Worm (Caenorhabditis elegans) whole organism, L4 larva: ENCODE results near the gene mes-2.

ENCODE experiments used
- D1046.2 ChIP-seq: fragments of 200-800 bp; sonication (Bioruptor generic); IDR thresholded peaks from 2 replicates; pipeline ENCODE4 v1.3.6; 2022; ENCODE audit warnings: missing genetic modification characterization, missing compliant biosample characterization
- F10B5.3 ChIP-seq: sonication (generic microtip); optimal IDR thresholded peaks from 2 replicates; lab custom pipeline; 2016; ENCODE audit warnings: mild to moderate bottlenecking, missing genetic modification characterization, missing compliant biosample characterization
- F37D6.2 ChIP-seq: sonication (generic microtip); optimal IDR thresholded peaks from 2 replicates; lab custom pipeline; 2016; ENCODE audit warnings: mild to moderate bottlenecking, missing genetic modification characterization, missing compliant biosample characterization
- T20F7.1 ChIP-seq: fragments of 200-800 bp; sonication (Bioruptor generic); optimal IDR thresholded peaks from 2 replicates; lab custom pipeline; 2018; ENCODE audit warnings: mild to moderate bottlenecking, missing genetic modification characterization, missing compliant biosample characterization
- Y105C5A.15 ChIP-seq: fragments of 200-800 bp; sonication (Bioruptor generic); IDR thresholded peaks from 2 replicates; pipeline ENCODE4 v1.3.6; 2022; ENCODE audit warnings: missing genetic modification characterization, missing compliant biosample characterization
- Y5F2A.4 ChIP-seq: fragments of 200-800 bp; sonication (Bioruptor generic); optimal IDR thresholded peaks from 2 replicates; lab custom pipeline; 2018; ENCODE audit warnings: mild to moderate bottlenecking, missing genetic modification characterization, missing compliant biosample characterization
- aha-1 ChIP-seq: fragments of 150-350 bp; peaks from one replicate; lab custom pipeline; 2014; ENCODE audit warnings: missing biosample characterization, missing genetic modification characterization
- aly-2 ChIP-seq: sonication (generic microtip); optimal IDR thresholded peaks from 2 replicates; lab custom pipeline; 2018; ENCODE audit warnings: missing biosample characterization, missing genetic modification characterization
- ceh-20 ChIP-seq: fragments of 200-800 bp; sonication (Bioruptor generic); IDR thresholded peaks from 2 replicates; pipeline ENCODE4 v1.3.6; 2022; ENCODE audit warnings: missing genetic modification reagents, missing genetic modification characterization, missing compliant biosample characterization
- ceh-44 ChIP-seq: fragments of 200-800 bp; sonication (Bioruptor generic); IDR thresholded peaks from 2 replicates; pipeline ENCODE4 v1.3.6; 2022; ENCODE audit warnings: missing genetic modification reagents, missing genetic modification characterization, missing compliant biosample characterization
- ceh-62 ChIP-seq: sonication (generic microtip); optimal IDR thresholded peaks from 2 replicates; lab custom pipeline; 2017; ENCODE audit warnings: missing biosample characterization, missing genetic modification characterization
- ces-1 ChIP-seq: fragments of 150-350 bp; sonication (generic microtip); optimal IDR thresholded peaks from 4 replicates; lab custom pipeline; 2014; ENCODE audit warnings: missing biosample characterization, missing genetic modification reagents, missing genetic modification characterization
- ctbp-1 ChIP-seq: fragments of 200-800 bp; sonication (Bioruptor generic); IDR thresholded peaks from 2 replicates; pipeline ENCODE4 v1.3.6; 2022; ENCODE audit warnings: missing genetic modification reagents, missing genetic modification characterization, missing compliant biosample characterization
- daf-8 ChIP-seq: fragments of 200-800 bp; sonication (Bioruptor generic); IDR thresholded peaks from 2 replicates; pipeline ENCODE4 v1.3.6; 2022; ENCODE audit warnings: missing genetic modification characterization, missing compliant biosample characterization
- dmd-6 ChIP-seq: fragments of 200-800 bp; sonication (Bioruptor generic); IDR thresholded peaks from 2 replicates; pipeline ENCODE4 v1.3.6; 2022; ENCODE audit warnings: missing genetic modification reagents, missing genetic modification characterization, missing compliant biosample characterization
- duxl-1 ChIP-seq: sonication (generic microtip); optimal IDR thresholded peaks from 2 replicates; lab custom pipeline; 2016; ENCODE audit warnings: mild to moderate bottlenecking, missing genetic modification characterization, moderate library complexity, missing compliant biosample characterization; ENCODE audit not compliant: poor library complexity
- fkh-10 ChIP-seq: fragments of 150-350 bp; optimal IDR thresholded peaks from 2 replicates; lab custom pipeline; 2014; ENCODE audit warnings: missing biosample characterization, missing genetic modification reagents, missing genetic modification characterization
- fos-1 ChIP-seq: fragments of 150-350 bp; optimal IDR thresholded peaks from 2 replicates; lab custom pipeline; 2014; ENCODE audit warnings: missing biosample characterization, missing genetic modification characterization
- gei-8 ChIP-seq: fragments of 200-800 bp; sonication (Bioruptor generic); optimal IDR thresholded peaks from 2 replicates; lab custom pipeline; 2018; ENCODE audit warnings: mild to moderate bottlenecking, missing genetic modification characterization, missing compliant biosample characterization
- hif-1 ChIP-seq, 2 experiments: sonication (generic microtip); optimal IDR thresholded peaks; 2 replicates each; lab custom pipeline; 2016 to 2017; ENCODE audit warnings: missing compliant biosample characterization in 2 of 2, missing genetic modification characterization in 2 of 2, missing genetic modification reagents in 2 of 2, missing genotype in 2 of 2, mild to moderate bottlenecking in 1 of 2
- lim-7 ChIP-seq: fragments of 200-800 bp; sonication (Bioruptor generic); IDR thresholded peaks from 2 replicates; pipeline ENCODE4 v1.3.6; 2022; ENCODE audit warnings: missing genetic modification characterization, missing compliant biosample characterization
- lin-1 ChIP-seq: fragments of 200-800 bp; sonication (Bioruptor generic); IDR thresholded peaks from 2 replicates; pipeline ENCODE4 v1.3.6; 2022; ENCODE audit warnings: missing genetic modification reagents, missing genetic modification characterization, missing compliant biosample characterization
- lin-29 ChIP-seq: fragments of 200-800 bp; sonication (Bioruptor generic); IDR thresholded peaks from 2 replicates; pipeline ENCODE4 v1.3.6; 2022; ENCODE audit warnings: missing genetic modification reagents, missing genetic modification characterization, missing compliant biosample characterization
- lsy-2 ChIP-seq, 2 experiments: fragments of 150-350 bp in 1 of 2; sonication (generic microtip) in 1 of 2; optimal IDR thresholded peaks; 2 replicates each; lab custom pipeline; 2014 to 2017; ENCODE audit warnings: missing biosample characterization in 2 of 2, missing genetic modification characterization in 2 of 2
- mdt-29 ChIP-seq: fragments of 200-800 bp; sonication (Bioruptor generic); IDR thresholded peaks from 2 replicates; pipeline ENCODE4 v1.3.6; 2022; ENCODE audit warnings: missing genetic modification reagents, missing genetic modification characterization, missing compliant biosample characterization
- mxl-2 ChIP-seq: fragments of 200-800 bp; sonication (Bioruptor generic); conservative IDR thresholded peaks from 2 replicates; pipeline ENCODE4 v1.3.6; 2022; ENCODE audit warnings: missing genetic modification reagents, missing genetic modification characterization, missing compliant biosample characterization
- nhr-6 ChIP-seq: fragments of 150-350 bp; optimal IDR thresholded peaks from 2 replicates; lab custom pipeline; 2014; ENCODE audit warnings: missing biosample characterization, missing genetic modification characterization
- nhr-77 ChIP-seq: fragments of 150-350 bp; optimal IDR thresholded peaks from 2 replicates; lab custom pipeline; 2014; ENCODE audit warnings: missing biosample characterization, missing genetic modification characterization
- snpc-1.2 ChIP-seq: fragments of 200-800 bp; sonication (Bioruptor generic); IDR thresholded peaks from 2 replicates; pipeline ENCODE4 v1.3.6; 2022; ENCODE audit warnings: missing genetic modification reagents, missing genetic modification characterization, missing compliant biosample characterization
- snpc-4 ChIP-seq: fragments of 150-350 bp; optimal IDR thresholded peaks from 2 replicates; lab custom pipeline; 2014; ENCODE audit warnings: missing biosample characterization, missing genetic modification characterization
- tra-1 ChIP-seq: fragments of 200-800 bp; sonication (Bioruptor generic); IDR thresholded peaks from 2 replicates; pipeline ENCODE4 v1.3.6; 2022; ENCODE audit warnings: missing genetic modification reagents, missing genetic modification characterization, missing compliant biosample characterization
- unc-39 ChIP-seq: sonication (generic microtip); optimal IDR thresholded peaks from 2 replicates; lab custom pipeline; 2017; ENCODE audit warnings: missing biosample characterization, missing genetic modification characterization
- vab-7 ChIP-seq: fragments of 200-800 bp; sonication (Bioruptor generic); IDR thresholded peaks from 2 replicates; pipeline ENCODE4 v1.3.6; 2022; ENCODE audit warnings: missing genetic modification reagents, missing genetic modification characterization, missing compliant biosample characterization
- zip-2 ChIP-seq: fragments of 150-350 bp; optimal IDR thresholded peaks from 2 replicates; lab custom pipeline; 2014; ENCODE audit warnings: missing biosample characterization, missing genetic modification characterization

The mes-2 gene

ce11 chrII:14365182-14365751 is 18.5 kb upstream of the mes-2 start, which contains the start of gene imb-2 (continued):
- TF ChIP-seq fos-1 (tag; lab: Kevin White, UChicago) (no peak), duxl-1 (tag; lab: Kevin White, UChicago) (no peak), Y105C5A.15 (no peak)

ce11 chrII:14374594-14374993 is 9.2 kb upstream of the mes-2 start:
- no peak for TF ChIP-seq nhr-6 (tag; lab: Kevin White, UChicago)
- TF ChIP-seq F10B5.3 = no peak
- TF ChIP-seq ctbp-1 = no peak
- TF ChIP-seq lsy-2 (tag; optimal IDR thresholded peaks at IDR 0.05; lab: Kevin White, UChicago) = no peak
- peak; percentile 85 for TF ChIP-seq aha-1 (tag; lab: Kevin White, UChicago)
- TF ChIP-seq Y5F2A.4 = no peak
- no peak for TF ChIP-seq hif-1 (tag; optimal IDR thresholded peaks at IDR 0.05; lab: Kevin White, UChicago)
- TF ChIP-seq T20F7.1 (GFP tag; lab: Kevin White, UChicago) = no peak
- no peak for TF ChIP-seq ceh-44
- TF ChIP-seq, all 104 proteins: peak for 1

DNA sequence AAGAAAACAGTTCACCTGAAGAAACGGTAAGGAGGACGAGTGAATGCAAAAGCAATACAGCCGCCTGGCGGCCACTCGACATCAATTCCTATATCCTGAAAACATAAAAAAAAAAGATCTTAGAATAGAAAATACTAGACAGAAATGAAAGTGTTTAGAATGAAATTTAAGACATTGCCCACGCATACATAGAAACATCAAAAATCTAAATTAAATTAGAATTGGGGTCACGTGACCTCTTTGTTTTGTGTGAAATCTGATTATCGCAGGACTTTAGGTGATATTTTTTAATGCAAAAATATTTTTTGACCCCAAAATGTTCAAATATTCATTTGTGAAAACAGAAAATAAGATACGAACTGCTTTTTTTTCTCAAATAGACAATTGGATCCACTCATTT is 6.0 kb upstream of the mes-2 start, which contains the start of gene acr-20:
Gene acr-20, minus strand, starts transcription at position 101 of the 400 bp plus-strand sequence.
- TF ChIP-seq F37D6.2 (tag; lab: Kevin White, UChicago) = no peak
- no peak for TF ChIP-seq ceh-62
- no peak for TF ChIP-seq mdt-29 (GFP tag; lab: Robert Waterston, UW)
- TF ChIP-seq lim-7 (GFP tag; lab: Robert Waterston, UW) = no peak
- no peak for TF ChIP-seq fos-1 (tag; lab: Kevin White, UChicago)
- no peak for TF ChIP-seq ceh-44
- TF ChIP-seq D1046.2 (GFP tag; lab: Robert Waterston, UW) = no peak
- no peak for TF ChIP-seq mxl-2 (GFP tag; lab: Robert Waterston, UW)
- no peak for TF ChIP-seq aly-2
- TF ChIP-seq vab-7 (GFP tag; lab: Robert Waterston, UW) = no peak
- TF ChIP-seq lin-1 (GFP tag; lab: Robert Waterston, UW) = no peak
- no peak for TF ChIP-seq fkh-10 (GFP tag; lab: Kevin White, UChicago)
- no peak for TF ChIP-seq tra-1 (GFP tag; lab: Robert Waterston, UW)
- TF ChIP-seq lin-29 (GFP tag; lab: Robert Waterston, UW) = no peak
- TF ChIP-seq zip-2 (tag; lab: Kevin White, UChicago) = no peak
- TF ChIP-seq snpc-4 (tag; lab: Kevin White, UChicago) = no peak
- no peak for TF ChIP-seq ceh-20 (GFP tag; lab: Robert Waterston, UW)
- TF ChIP-seq dmd-6 = no peak
- TF ChIP-seq unc-39 (tag; lab: Kevin White, UChicago) = no peak
- TF ChIP-seq daf-8 = no peak

- TF ChIP-seq ces-1 (GFP tag; lab: Kevin White, UChicago) (no peak), aha-1 (tag; lab: Kevin White, UChicago) (peak; percentile 93)
Measured at ce11 chrII:14380778-14381177, 3.0 kb upstream of the mes-2 start.

- no peak for TF ChIP-seq snpc-1.2
- no peak for TF ChIP-seq gei-8 (GFP tag; lab: Kevin White, UChicago)
- no peak for TF ChIP-seq Y5F2A.4
- no peak for TF ChIP-seq nhr-77 (tag; lab: Kevin White, UChicago)
Measured at ce11 chrII:14381450-14381849, 2.3 kb upstream of the mes-2 start, which contains the start of gene sdz-26. Gene sdz-26, plus strand, starts transcription at chrII:14381750.
